Worm (Caenorhabditis elegans): ENCODE data around the gene C47E12.2.

C47E12.2 gene

DNA sequence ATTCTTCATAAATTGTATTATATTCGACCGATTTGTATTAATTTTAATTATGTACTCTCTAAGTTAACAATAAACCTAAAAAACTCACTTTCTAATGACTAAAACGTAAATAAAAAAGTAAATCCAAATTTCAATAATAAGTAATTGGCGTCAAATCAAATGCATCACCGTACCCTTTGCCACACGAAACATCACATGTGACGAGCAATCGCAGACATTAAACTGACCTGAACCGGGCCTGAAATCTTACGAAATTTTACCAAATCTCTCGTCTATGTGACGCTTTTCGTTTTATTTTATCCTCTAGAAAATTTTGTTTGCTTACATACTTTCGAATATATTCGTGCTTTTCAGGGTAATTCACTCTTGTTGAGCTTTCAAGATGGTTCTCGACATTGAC is at the start of gene C47E12.2, which contains the start of gene sars-1:
Gene C47E12.2, minus strand, starts transcription at position 131 of the 400 bp plus-strand sequence.
Gene sars-1, plus strand, starts transcription at position 355 of the 400 bp plus-strand sequence.
- no peak for TF ChIP-seq Y67H2A.10 (GFP tag; conservative IDR thresholded peaks at IDR 0.05)
- peak; percentile 51 for TF ChIP-seq lsl-1 (GFP tag; optimal IDR thresholded peaks at IDR 0.05)
- TF ChIP-seq snpc-4 (GFP tag; optimal IDR thresholded peaks at IDR 0.05) = no peak
- TF ChIP-seq snpc-4 (tag; optimal IDR thresholded peaks at IDR 0.05) = peak in 1 of 4 experiments; percentile 16
- no peak; the same call in 1 of the 2 replicates for TF ChIP-seq cebp-1 (GFP tag; IDR thresholded peaks at IDR 0.05)
- peak; percentile 73 for TF ChIP-seq cebp-1 (tag; optimal IDR thresholded peaks at IDR 0.05)
- TF ChIP-seq egrh-3 (GFP tag; IDR thresholded peaks at IDR 0.05) = no peak

DNA sequence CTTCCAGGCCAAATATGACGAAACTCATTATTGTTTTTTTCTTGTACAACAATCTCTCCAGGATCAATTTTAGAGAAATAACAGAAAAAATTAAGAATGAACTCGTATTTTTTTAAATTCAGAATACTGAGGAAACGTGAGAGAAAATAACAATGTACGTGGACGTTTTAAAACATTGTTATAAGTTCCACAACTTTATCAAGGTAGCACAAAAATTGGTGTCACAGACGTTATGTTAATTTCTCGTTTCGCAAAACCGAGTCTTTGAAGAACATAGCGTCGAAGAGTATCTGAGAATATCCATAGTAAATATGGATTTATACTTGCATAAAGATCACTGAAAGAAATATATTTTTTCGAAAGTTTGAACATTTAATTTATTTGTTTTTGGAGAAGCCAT is 47.8 kb upstream of the C47E12.2 start, which contains the start of gene T04B2.8:
Gene T04B2.8, minus strand, starts transcription at position 101 of the 400 bp plus-strand sequence.
- TF ChIP-seq cebp-1 (GFP tag; IDR thresholded peaks at IDR 0.05) (no peak), cebp-1 (tag; optimal IDR thresholded peaks at IDR 0.05) (no peak), mes-4 (tag; optimal IDR thresholded peaks at IDR 0.05) (no peak), dpff-1 (tag; optimal IDR thresholded peaks at IDR 0.05) (no peak), somi-1 (GFP tag; optimal IDR thresholded peaks at IDR 0.05) (no peak), mxl-1 (tag; optimal IDR thresholded peaks at IDR 0.05) (no peak), C06A6.2 (GFP tag; conservative IDR thresholded peaks at IDR 0.05) (no peak)

DNA sequence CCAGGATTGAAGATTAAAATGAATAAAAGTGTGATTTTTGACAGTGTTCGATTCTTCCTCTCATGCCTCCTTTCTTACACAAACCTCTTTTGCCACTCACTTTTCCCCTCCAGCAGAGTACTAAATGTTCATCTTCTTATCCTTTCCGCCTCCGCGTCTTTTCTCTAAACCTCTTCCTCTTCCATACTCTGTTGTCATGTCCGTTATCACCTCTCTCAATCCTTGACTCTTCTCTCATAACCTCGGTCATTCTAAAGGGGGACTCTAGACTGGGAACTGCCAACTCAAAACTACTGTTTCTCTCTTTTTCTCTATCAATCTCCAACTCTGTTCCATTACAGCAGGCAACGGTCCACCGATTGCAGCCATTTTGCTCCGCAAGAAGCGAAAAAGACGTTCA is 45.0 kb upstream of the C47E12.2 start:
- TF ChIP-seq C17E4.6 (GFP tag; IDR thresholded peaks at IDR 0.05) (no peak), nfya-2 (GFP tag; IDR thresholded peaks at IDR 0.05) (no peak), chd-7 (tag; optimal IDR thresholded peaks at IDR 0.05) (no peak), let-526 (GFP tag; IDR thresholded peaks at IDR 0.05) (no peak), sea-2 (GFP tag; IDR thresholded peaks at IDR 0.05) (no peak), gei-17 (GFP tag; optimal IDR thresholded peaks at IDR 0.05) (no peak), lsl-1 (GFP tag; optimal IDR thresholded peaks at IDR 0.05) (no peak), nfya-1 (tag; optimal IDR thresholded peaks at IDR 0.05; ENCODE audit: borderline replicate concordance, insufficient read depth) (no peak), mcd-1 (GFP tag; IDR thresholded peaks at IDR 0.05) (no peak), unc-130 (GFP tag; optimal IDR thresholded peaks at IDR 0.05) (no peak), B0336.3 (GFP tag; IDR thresholded peaks at IDR 0.05) (no peak)

DNA sequence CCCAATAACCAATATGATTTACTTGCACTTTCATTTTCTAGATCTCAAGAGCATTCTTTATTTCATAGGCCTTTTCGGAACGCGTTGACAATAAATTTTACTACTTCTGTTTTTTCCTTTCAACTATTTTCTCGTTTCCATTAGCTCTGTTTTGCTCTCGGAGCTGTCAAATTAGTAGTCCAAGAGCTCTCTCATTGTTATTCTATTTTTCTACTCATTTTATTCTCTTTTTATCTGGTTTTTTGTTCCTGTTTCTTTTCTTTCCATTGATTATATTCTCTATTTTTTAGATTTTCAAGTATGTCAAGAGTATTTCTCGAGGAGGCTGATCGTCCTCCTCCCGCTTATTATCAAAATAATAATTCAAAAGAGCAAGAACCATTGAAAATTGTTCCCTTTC is 43.8 kb upstream of the C47E12.2 start, which contains the start of gene T04B2.3:
Gene T04B2.3, plus strand, starts transcription at position 301 of the 400 bp plus-strand sequence.
- TF ChIP-seq repo-1 (tag; optimal IDR thresholded peaks at IDR 0.05) (no peak), tlf-1 (GFP tag; optimal IDR thresholded peaks at IDR 0.05) (no peak)

DNA sequence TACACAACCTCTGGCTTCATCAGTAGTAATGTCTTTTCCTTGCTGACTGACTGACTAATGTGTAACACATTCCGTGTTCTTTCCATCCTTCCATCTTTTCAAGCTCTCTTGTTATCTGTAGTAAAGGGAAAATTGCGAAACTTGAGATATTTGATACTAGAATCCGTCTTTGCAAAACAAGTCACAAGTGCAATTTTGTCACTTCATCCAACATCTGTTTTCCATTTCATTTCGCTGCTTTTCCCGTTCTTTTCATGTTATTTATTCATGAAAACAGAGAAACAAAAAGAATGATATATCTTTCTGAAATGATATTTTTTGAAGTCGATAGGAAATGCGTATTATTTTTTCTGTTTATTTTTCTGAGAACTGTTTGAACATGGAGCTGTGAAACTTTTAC is 42.7 kb upstream of the C47E12.2 start:
- no peak for TF ChIP-seq nfyb-1 (GFP tag; IDR thresholded peaks at IDR 0.05)
- no peak for TF ChIP-seq B0261.1 (tag; optimal IDR thresholded peaks at IDR 0.05)
- no peak for TF ChIP-seq nhr-90 (tag; optimal IDR thresholded peaks at IDR 0.05)
- no peak for TF ChIP-seq madf-6 (GFP tag; IDR thresholded peaks at IDR 0.05)
- TF ChIP-seq lsl-1 (GFP tag; optimal IDR thresholded peaks at IDR 0.05) = no peak
- no peak for TF ChIP-seq F52B5.7 (tag; optimal IDR thresholded peaks at IDR 0.05)
- TF ChIP-seq cebp-2 (GFP tag; IDR thresholded peaks at IDR 0.05) = no peak

DNA sequence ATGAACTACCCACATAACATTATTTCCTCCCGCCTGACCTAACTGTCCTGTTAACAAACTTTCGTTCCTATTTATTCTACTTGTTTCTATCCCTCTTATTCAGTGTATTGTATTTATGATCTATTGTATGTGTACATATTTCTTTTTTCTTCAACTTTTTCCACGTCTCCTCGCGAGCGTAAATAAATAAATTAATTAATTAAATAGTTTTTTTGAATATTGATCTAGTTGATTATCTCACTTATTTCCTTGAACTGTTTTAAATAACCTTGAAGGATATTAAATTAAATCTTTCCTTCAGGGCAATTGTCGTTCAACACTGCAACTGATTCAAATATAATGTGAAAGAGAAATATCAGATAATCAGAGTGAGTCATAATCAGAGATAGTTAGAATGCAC is 39.6 kb upstream of the C47E12.2 start, which contains the start of gene frk-1:
Gene frk-1, plus strand, starts transcription at position 301 of the 400 bp plus-strand sequence.
- no peak for TF ChIP-seq F52B5.7 (tag; optimal IDR thresholded peaks at IDR 0.05)
- TF ChIP-seq mes-4 (tag; optimal IDR thresholded peaks at IDR 0.05) = no peak
- TF ChIP-seq Y95B8A.8 (GFP tag; IDR thresholded peaks at IDR 0.05) = no peak
- no peak for TF ChIP-seq ztf-25 (GFP tag; IDR thresholded peaks at IDR 0.05)
- TF ChIP-seq lir-1 (GFP tag; conservative IDR thresholded peaks at IDR 0.05) = no peak

All from whole organism, young adult.